Worm (Caenorhabditis elegans): ENCODE results near the gene glb-34.

The glb-34 gene

DNA sequence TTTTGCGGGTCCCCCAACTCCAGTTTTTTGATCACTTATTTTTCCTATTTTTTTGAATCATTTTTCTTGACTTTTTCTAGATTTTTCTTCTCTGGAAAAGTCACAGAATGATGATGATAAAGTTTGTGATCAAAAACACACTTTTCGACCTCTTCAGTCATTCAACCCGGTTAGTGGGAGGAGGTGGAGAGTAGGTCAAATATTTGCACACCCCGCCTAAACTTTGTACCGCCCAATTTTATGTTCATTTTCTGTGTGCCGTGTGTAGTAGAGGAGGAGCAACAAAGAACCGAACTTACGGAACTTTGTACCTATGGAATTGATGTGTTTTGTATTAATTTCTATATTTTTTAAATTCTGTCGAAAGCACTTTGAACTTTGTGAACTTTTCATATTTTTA is 45.0 kb upstream of the glb-34 start:
- peak; percentile 22 for TF ChIP-seq nhr-20 (tag; optimal IDR thresholded peaks at IDR 0.05)
- TF ChIP-seq aly-2 (tag; optimal IDR thresholded peaks at IDR 0.05) = no peak
- no peak for TF ChIP-seq C16A3.4 (tag; optimal IDR thresholded peaks at IDR 0.05)
- no peak for TF ChIP-seq efl-1 (optimal IDR thresholded peaks at IDR 0.05)
- TF ChIP-seq efl-1 (GFP tag; optimal IDR thresholded peaks at IDR 0.05 in 1 of 2) = peak in 1 of 2 experiments; percentile 89

DNA sequence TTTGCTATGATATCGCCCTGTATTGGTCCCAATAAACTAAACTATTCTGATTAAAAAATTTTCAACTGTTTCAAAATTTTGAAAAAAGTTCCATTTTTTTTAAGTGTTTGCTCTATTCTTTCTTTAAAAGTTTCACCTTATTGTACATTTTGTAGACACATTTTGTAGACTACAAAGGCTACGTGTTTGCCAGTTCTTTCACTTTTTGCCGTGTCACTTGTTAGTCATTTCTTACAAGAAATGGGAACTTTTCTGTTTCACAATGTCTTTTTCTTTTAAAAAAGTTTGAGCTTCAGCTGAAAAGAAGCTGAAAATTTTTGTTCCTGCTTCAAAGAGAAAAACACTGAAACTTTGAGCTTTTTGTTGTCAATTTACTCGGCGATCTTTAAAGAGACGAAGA is 44.6 kb upstream of the glb-34 start:
- TF ChIP-seq lin-39 (tag; optimal IDR thresholded peaks at IDR 0.05) (no peak), unc-130 (tag; optimal IDR thresholded peaks at IDR 0.05) (no peak), efl-1 (optimal IDR thresholded peaks at IDR 0.05) (no peak), efl-1 (GFP tag; optimal IDR thresholded peaks at IDR 0.05 in 1 of 2) (peak in 1 of 2 experiments; percentile 51), snu-23 (GFP tag; optimal IDR thresholded peaks at IDR 0.05) (no peak), blmp-1 (tag; optimal IDR thresholded peaks at IDR 0.05) (peak; percentile 14)

DNA sequence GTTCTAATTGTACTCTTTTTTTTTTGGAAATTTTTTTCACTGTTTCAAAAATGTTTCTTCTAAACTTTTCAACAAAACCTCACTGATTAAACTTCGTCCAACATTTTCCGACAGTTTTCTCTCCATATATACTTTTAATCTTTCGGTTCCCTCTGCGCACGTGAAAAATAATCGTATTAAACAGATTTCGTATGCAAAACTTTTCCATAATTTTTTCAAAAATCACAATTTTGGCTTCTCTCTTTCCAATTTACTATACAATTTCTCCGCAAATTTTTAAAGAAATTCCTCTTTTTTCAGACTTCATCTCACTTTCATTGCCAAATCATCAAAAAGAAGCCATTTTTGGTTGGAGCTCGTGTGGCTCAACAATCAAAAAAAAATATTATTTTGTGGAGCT is 43.8 kb upstream of the glb-34 start, which contains the start of gene dmd-6:
dmd-6 (plus strand) TSS at position 301 of the 400 bp plus-strand sequence.
- TF ChIP-seq lir-3 (tag; optimal IDR thresholded peaks at IDR 0.05; ENCODE audit: poor library complexity) = no peak
- no peak for TF ChIP-seq ceh-63 (GFP tag; optimal IDR thresholded peaks at IDR 0.05)
- TF ChIP-seq C04F5.9 (tag; optimal IDR thresholded peaks at IDR 0.05) = no peak
- no peak for TF ChIP-seq lin-39 (tag; optimal IDR thresholded peaks at IDR 0.05)
- no peak for TF ChIP-seq isw-1 (GFP tag; IDR thresholded peaks at IDR 0.05)
- TF ChIP-seq C16A3.4 (tag; optimal IDR thresholded peaks at IDR 0.05) = no peak
- no peak for TF ChIP-seq lin-15B (tag; optimal IDR thresholded peaks at IDR 0.05)
- TF ChIP-seq unc-130 (tag; optimal IDR thresholded peaks at IDR 0.05) = no peak
- no peak for TF ChIP-seq zip-4 (GFP tag; optimal IDR thresholded peaks at IDR 0.05)
- no peak for TF ChIP-seq egl-27 (tag; optimal IDR thresholded peaks at IDR 0.05)
- TF ChIP-seq nhr-47 (tag; optimal IDR thresholded peaks at IDR 0.05) = no peak
- no peak for TF ChIP-seq mef-2 (tag; optimal IDR thresholded peaks at IDR 0.05)
- no peak for TF ChIP-seq lin-35 (GFP tag; optimal IDR thresholded peaks at IDR 0.05)
- TF ChIP-seq pax-3 (tag; optimal IDR thresholded peaks at IDR 0.05) = no peak
- TF ChIP-seq ceh-88 (GFP tag; IDR thresholded peaks at IDR 0.05) = no peak
- no peak for TF ChIP-seq ztf-4 (tag; optimal IDR thresholded peaks at IDR 0.05)
- no peak for TF ChIP-seq ceh-82 (tag; optimal IDR thresholded peaks at IDR 0.05)
- no peak for TF ChIP-seq efl-3 (GFP tag; optimal IDR thresholded peaks at IDR 0.05)
- TF ChIP-seq fos-1 (tag; optimal IDR thresholded peaks at IDR 0.05) = no peak
- no peak for TF ChIP-seq irx-1 (tag; optimal IDR thresholded peaks at IDR 0.05)

DNA sequence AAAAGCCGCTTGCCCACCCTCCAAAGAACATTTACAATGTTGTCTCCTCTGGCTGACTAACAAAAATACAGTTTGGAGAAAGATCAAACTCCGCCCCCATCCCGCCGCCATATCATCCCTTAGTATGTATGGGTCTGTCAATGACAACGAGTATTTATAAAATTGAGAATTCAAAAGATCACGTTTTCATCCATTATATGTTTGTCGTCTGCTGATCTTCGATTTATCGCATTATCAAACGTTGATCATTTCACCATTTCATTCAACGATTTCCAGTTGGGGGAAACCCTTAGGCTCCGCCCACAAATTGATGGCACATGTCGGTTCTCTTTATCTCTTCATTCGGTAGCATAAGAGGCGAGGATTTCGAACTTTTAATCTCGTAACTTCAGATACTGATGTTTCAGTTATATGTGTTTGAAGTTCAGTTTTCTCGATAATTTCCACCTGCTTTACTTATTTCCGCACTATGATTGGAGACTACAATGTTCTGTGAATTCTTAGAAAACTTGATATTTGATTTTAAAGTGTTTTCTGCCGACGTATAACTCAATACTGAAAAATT is 41.8 kb upstream of the glb-34 start:
- TF ChIP-seq nhr-77 (tag; optimal IDR thresholded peaks at IDR 0.05) (no peak), tbx-2 (tag; optimal IDR thresholded peaks at IDR 0.05) (peak; percentile 52), nhr-84 (tag; optimal IDR thresholded peaks at IDR 0.05) (no peak), ztf-11 (tag; optimal IDR thresholded peaks at IDR 0.05) (no peak), lin-15B (tag; optimal IDR thresholded peaks at IDR 0.05) (no peak), aha-1 (tag; optimal IDR thresholded peaks at IDR 0.05) (no peak), nhr-90 (tag; optimal IDR thresholded peaks at IDR 0.05; ENCODE audit: poor library complexity) (peak; percentile 67), Y116A8C.19 (tag; optimal IDR thresholded peaks at IDR 0.05; ENCODE audit: borderline replicate concordance) (no peak), mdl-1 (tag; optimal IDR thresholded peaks at IDR 0.05) (peak in 1 of 2 experiments; percentile 63), nhr-47 (tag; optimal IDR thresholded peaks at IDR 0.05) (peak; percentile 64), fkh-8 (tag; optimal IDR thresholded peaks at IDR 0.05) (peak; percentile 40), irx-1 (tag; optimal IDR thresholded peaks at IDR 0.05) (peak; percentile 22), lin-14 (GFP tag; optimal IDR thresholded peaks at IDR 0.05) (peak; percentile 63), jun-1 (tag; optimal IDR thresholded peaks at IDR 0.05) (peak; percentile 44), ceh-8 (GFP tag; optimal IDR thresholded peaks at IDR 0.05) (no peak), nhr-237 (tag; optimal IDR thresholded peaks at IDR 0.05) (no peak), nhr-76 (tag; optimal IDR thresholded peaks at IDR 0.05) (no peak), dpl-1 (GFP tag; optimal IDR thresholded peaks at IDR 0.05) (peak in 1 of 3 experiments; percentile 4), lir-3 (tag; optimal IDR thresholded peaks at IDR 0.05; ENCODE audit: poor library complexity) (no peak), nhr-11 (tag; optimal IDR thresholded peaks at IDR 0.05) (no peak), pag-3 (tag; optimal IDR thresholded peaks at IDR 0.05; ENCODE audit: borderline replicate concordance, insufficient read depth) (no peak), isw-1 (GFP tag; IDR thresholded peaks at IDR 0.05) (no peak), elt-2 (tag; optimal IDR thresholded peaks at IDR 0.05) (no peak), efl-3 (GFP tag; optimal IDR thresholded peaks at IDR 0.05) (no peak), fkh-4 (tag; optimal IDR thresholded peaks at IDR 0.05; ENCODE audit: borderline replicate concordance) (no peak), snpc-4 (tag; optimal IDR thresholded peaks at IDR 0.05) (no peak), lin-39 (tag; optimal IDR thresholded peaks at IDR 0.05) (no peak), mef-2 (tag; optimal IDR thresholded peaks at IDR 0.05) (no peak)

All from whole organism, L1 larva.